Worm (Caenorhabditis elegans) whole organism, L4 larva: Measurements from ENCODE around the gene F52H3.11.

ENCODE experiments used
- D1046.2 ChIP-seq: fragments of 200-800 bp; sonication (Bioruptor generic); IDR thresholded peaks from 2 replicates; pipeline ENCODE4 v1.3.6; 2022; ENCODE audit warnings: missing genetic modification characterization, missing compliant biosample characterization
- F49E8.2 ChIP-seq: sonication (generic microtip); optimal IDR thresholded peaks from 2 replicates; lab custom pipeline; 2016; ENCODE audit warnings: missing compliant biosample characterization, mild to moderate bottlenecking, missing genetic modification characterization, borderline replicate concordance
- T20F7.1 ChIP-seq: fragments of 200-800 bp; sonication (Bioruptor generic); optimal IDR thresholded peaks from 2 replicates; lab custom pipeline; 2018; ENCODE audit warnings: mild to moderate bottlenecking, missing genetic modification characterization, missing compliant biosample characterization
- T26A8.4 ChIP-seq: fragments of 200-800 bp; sonication (Bioruptor generic); IDR thresholded peaks from 2 replicates; pipeline ENCODE4 v1.3.6; 2022; ENCODE audit warnings: missing genetic modification characterization, missing compliant biosample characterization
- Y48G9A.11 ChIP-seq: fragments of 200-800 bp; sonication (Bioruptor generic); IDR thresholded peaks from 2 replicates; pipeline ENCODE4 v1.3.6; 2022; ENCODE audit warnings: missing genetic modification reagents, missing genetic modification characterization, missing compliant biosample characterization
- ZK337.2 ChIP-seq: fragments of 200-800 bp; sonication (Bioruptor generic); IDR thresholded peaks from 2 replicates; pipeline ENCODE4 v1.3.6; 2022; ENCODE audit warnings: missing genetic modification reagents, missing genetic modification characterization, missing compliant biosample characterization
- aha-1 ChIP-seq: fragments of 150-350 bp; peaks from one replicate; lab custom pipeline; 2014; ENCODE audit warnings: missing biosample characterization, missing genetic modification characterization
- arid-1 ChIP-seq: fragments of 200-800 bp; sonication (Bioruptor generic); conservative IDR thresholded peaks from 2 replicates; pipeline ENCODE4 v1.3.6; 2022; ENCODE audit warnings: missing genetic modification reagents, missing genetic modification characterization, missing compliant biosample characterization
- attf-4 ChIP-seq: sonication (generic microtip); optimal IDR thresholded peaks from 3 replicates; lab custom pipeline; 2017; ENCODE audit warnings: missing biosample characterization, missing genetic modification characterization
- ceh-20 ChIP-seq: fragments of 200-800 bp; sonication (Bioruptor generic); IDR thresholded peaks from 2 replicates; pipeline ENCODE4 v1.3.6; 2022; ENCODE audit warnings: missing genetic modification reagents, missing genetic modification characterization, missing compliant biosample characterization
- ceh-82 ChIP-seq: sonication (generic microtip); optimal IDR thresholded peaks from 2 replicates; lab custom pipeline; 2017; ENCODE audit warnings: missing biosample characterization, missing genetic modification characterization
- ctbp-1 ChIP-seq: fragments of 200-800 bp; sonication (Bioruptor generic); IDR thresholded peaks from 2 replicates; pipeline ENCODE4 v1.3.6; 2022; ENCODE audit warnings: missing genetic modification reagents, missing genetic modification characterization, missing compliant biosample characterization
- egl-43 ChIP-seq: fragments of 200-800 bp; sonication (Bioruptor generic); IDR thresholded peaks from 2 replicates; pipeline ENCODE4 v1.3.6; 2022; ENCODE audit warnings: missing genetic modification reagents, missing genetic modification characterization, missing compliant biosample characterization
- fos-1 ChIP-seq: fragments of 150-350 bp; optimal IDR thresholded peaks from 2 replicates; lab custom pipeline; 2014; ENCODE audit warnings: missing biosample characterization, missing genetic modification characterization
- hif-1 ChIP-seq, 2 experiments: sonication (generic microtip); optimal IDR thresholded peaks; 2 replicates each; lab custom pipeline; 2016 to 2017; ENCODE audit warnings: missing compliant biosample characterization in 2 of 2, missing genetic modification characterization in 2 of 2, missing genetic modification reagents in 2 of 2, missing genotype in 2 of 2, mild to moderate bottlenecking in 1 of 2
- hlh-11 ChIP-seq: fragments of 200-800 bp; sonication (Bioruptor generic); optimal IDR thresholded peaks from 2 replicates; lab custom pipeline; 2018; ENCODE audit warnings: mild to moderate bottlenecking, missing genetic modification characterization, missing compliant biosample characterization
- lin-1 ChIP-seq: fragments of 200-800 bp; sonication (Bioruptor generic); IDR thresholded peaks from 2 replicates; pipeline ENCODE4 v1.3.6; 2022; ENCODE audit warnings: missing genetic modification reagents, missing genetic modification characterization, missing compliant biosample characterization
- lin-38 ChIP-seq: fragments of 200-800 bp; sonication (Bioruptor generic); IDR thresholded peaks from 2 replicates; pipeline ENCODE4 v1.3.6; 2022; ENCODE audit warnings: missing genetic modification reagents, missing genetic modification characterization, missing compliant biosample characterization
- lin-39 ChIP-seq: fragments of 150-350 bp; optimal IDR thresholded peaks from 2 replicates; lab custom pipeline; 2014; ENCODE audit warnings: missing biosample characterization, missing genetic modification reagents, missing genetic modification characterization
- lsy-2 ChIP-seq, 2 experiments: fragments of 150-350 bp in 1 of 2; sonication (generic microtip) in 1 of 2; optimal IDR thresholded peaks; 2 replicates each; lab custom pipeline; 2014 to 2017; ENCODE audit warnings: missing biosample characterization in 2 of 2, missing genetic modification characterization in 2 of 2
- mdt-29 ChIP-seq: fragments of 200-800 bp; sonication (Bioruptor generic); IDR thresholded peaks from 2 replicates; pipeline ENCODE4 v1.3.6; 2022; ENCODE audit warnings: missing genetic modification reagents, missing genetic modification characterization, missing compliant biosample characterization
- mes-2 ChIP-seq: sonication (generic microtip); optimal IDR thresholded peaks from 2 replicates; lab custom pipeline; 2016; ENCODE audit warnings: missing genotype, mild to moderate bottlenecking, missing genetic modification characterization, missing compliant biosample characterization; ENCODE audit not compliant: poor library complexity, severe bottlenecking
- mxl-2 ChIP-seq: fragments of 200-800 bp; sonication (Bioruptor generic); conservative IDR thresholded peaks from 2 replicates; pipeline ENCODE4 v1.3.6; 2022; ENCODE audit warnings: missing genetic modification reagents, missing genetic modification characterization, missing compliant biosample characterization
- nhr-10 ChIP-seq: fragments of 150-350 bp; optimal IDR thresholded peaks from 2 replicates; lab custom pipeline; 2014; ENCODE audit warnings: missing biosample characterization, missing genetic modification characterization
- nhr-11 ChIP-seq: fragments of 150-350 bp; optimal IDR thresholded peaks from 2 replicates; lab custom pipeline; 2014; ENCODE audit warnings: missing biosample characterization, missing genetic modification characterization
- nhr-25 ChIP-seq: sonication (generic microtip); optimal IDR thresholded peaks from 2 replicates; lab custom pipeline; 2017; ENCODE audit warnings: missing genetic modification characterization, mild to moderate bottlenecking, missing compliant biosample characterization, antibody characterized with exemption, moderate library complexity, borderline replicate concordance; ENCODE audit not compliant: insufficient read depth
- pqm-1 ChIP-seq: sonication (generic microtip); optimal IDR thresholded peaks from 2 replicates; lab custom pipeline; 2017; ENCODE audit warnings: missing biosample characterization, missing genetic modification characterization
- saeg-2 ChIP-seq: fragments of 200-800 bp; sonication (Bioruptor generic); IDR thresholded peaks from 2 replicates; pipeline ENCODE4 v1.3.6; 2022; ENCODE audit warnings: missing genetic modification reagents, missing genetic modification characterization, missing compliant biosample characterization
- spr-3 ChIP-seq: fragments of 200-800 bp; sonication (Bioruptor generic); optimal IDR thresholded peaks from 2 replicates; lab custom pipeline; 2018; ENCODE audit warnings: mild to moderate bottlenecking, missing genetic modification characterization, missing compliant biosample characterization
- tra-1 ChIP-seq: fragments of 200-800 bp; sonication (Bioruptor generic); IDR thresholded peaks from 2 replicates; pipeline ENCODE4 v1.3.6; 2022; ENCODE audit warnings: missing genetic modification reagents, missing genetic modification characterization, missing compliant biosample characterization
- unc-130 ChIP-seq: sonication (generic microtip); optimal IDR thresholded peaks from 2 replicates; lab custom pipeline; 2016; ENCODE audit warnings: missing genetic modification reagents, missing genetic modification characterization, missing compliant biosample characterization
- unc-62 ChIP-seq, 3 experiments: fragments of 150-350 bp in 1 of 3; sonication (generic microtip); optimal IDR thresholded peaks in 2 of 3; peaks in 1 of 3; 1 replicate in 1 of 3; 2 replicates in 2 of 3; lab custom pipeline; 2014 to 2017; ENCODE audit warnings: missing biosample characterization in 3 of 3, missing genetic modification characterization in 3 of 3, missing genetic modification reagents in 3 of 3, missing genotype in 1 of 3
- zag-1 ChIP-seq: fragments of 150-350 bp; optimal IDR thresholded peaks from 2 replicates; lab custom pipeline; 2014; ENCODE audit warnings: missing biosample characterization, missing genetic modification characterization
- zfp-3 ChIP-seq: fragments of 200-800 bp; sonication (Bioruptor generic); conservative IDR thresholded peaks from 2 replicates; pipeline ENCODE4 v1.3.6; 2022; ENCODE audit warnings: missing genetic modification reagents, missing genetic modification characterization, missing compliant biosample characterization
- zip-2 ChIP-seq: fragments of 150-350 bp; optimal IDR thresholded peaks from 2 replicates; lab custom pipeline; 2014; ENCODE audit warnings: missing biosample characterization, missing genetic modification characterization

Gene F52H3.11

DNA sequence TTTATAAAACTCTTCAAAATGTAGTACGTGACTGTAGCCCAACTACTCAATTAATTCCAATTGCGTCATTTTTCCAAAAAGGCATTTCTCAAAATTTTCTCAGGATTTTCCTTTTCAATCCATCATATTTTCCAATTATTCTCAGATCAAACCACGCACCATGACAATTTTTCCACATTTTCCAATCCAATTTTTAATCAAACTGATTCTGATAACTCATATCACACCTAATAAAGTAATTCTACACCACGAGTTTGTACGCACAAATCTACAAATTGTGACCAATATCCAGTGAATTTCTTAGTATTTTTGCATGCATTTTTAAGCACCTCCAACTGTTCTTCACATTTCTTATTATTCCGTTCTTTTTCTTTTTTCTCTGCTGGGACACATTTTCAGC, 6.5 kb upstream of the F52H3.11 start:
- no peak for TF ChIP-seq lin-39
- peak; percentile 47 for TF ChIP-seq nhr-11 (tag; lab: Kevin White, UChicago)
- TF ChIP-seq aha-1 (tag; lab: Kevin White, UChicago): peak; percentile 77

DNA sequence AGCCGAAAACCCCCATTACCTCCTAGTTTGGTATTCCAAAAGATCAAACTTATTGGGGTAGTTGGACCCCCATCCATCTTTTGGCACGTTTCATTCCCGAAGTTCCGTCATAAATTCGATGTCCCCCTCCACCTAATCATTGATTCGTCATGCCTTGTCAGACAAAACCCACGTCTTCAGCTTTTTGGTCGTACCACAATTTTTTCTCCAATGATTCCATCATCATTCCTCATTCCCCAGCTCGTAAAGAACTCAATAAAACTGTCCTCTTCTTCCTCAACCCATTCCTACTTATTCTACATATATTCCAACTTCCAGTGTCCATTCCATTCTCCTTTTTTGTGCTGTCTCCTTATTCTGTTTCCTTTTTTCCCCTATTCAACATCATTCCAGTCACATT, 3.6 kb upstream of the F52H3.11 start, which contains the start of gene flp-4:
TSS of gene flp-4 (plus strand) at position 301 of the 400 bp plus-strand sequence.
- TF ChIP-seq lin-38 (GFP tag; lab: Robert Waterston, UW): no peak
- no peak for TF ChIP-seq lsy-2 (tag; optimal IDR thresholded peaks at IDR 0.05; lab: Kevin White, UChicago)
- no peak for TF ChIP-seq zfp-3 (GFP tag; lab: Robert Waterston, UW)
- no peak for TF ChIP-seq T20F7.1
- no peak for TF ChIP-seq spr-3 (GFP tag; lab: Kevin White, UChicago)
- no peak for TF ChIP-seq mxl-2 (GFP tag; lab: Robert Waterston, UW)
- TF ChIP-seq D1046.2 (GFP tag; lab: Robert Waterston, UW): no peak
- no peak for TF ChIP-seq F49E8.2 (tag; lab: Kevin White, UChicago)
- no peak for TF ChIP-seq zag-1
- no peak for TF ChIP-seq unc-62 (GFP tag; optimal IDR thresholded peaks at IDR 0.05 in 1 of 2; lab: Kevin White, UChicago)
- TF ChIP-seq unc-62 (tag; optimal IDR thresholded peaks at IDR 0.05; lab: Kevin White, UChicago): no peak
- TF ChIP-seq, all 104 proteins: peak for 0

DNA sequence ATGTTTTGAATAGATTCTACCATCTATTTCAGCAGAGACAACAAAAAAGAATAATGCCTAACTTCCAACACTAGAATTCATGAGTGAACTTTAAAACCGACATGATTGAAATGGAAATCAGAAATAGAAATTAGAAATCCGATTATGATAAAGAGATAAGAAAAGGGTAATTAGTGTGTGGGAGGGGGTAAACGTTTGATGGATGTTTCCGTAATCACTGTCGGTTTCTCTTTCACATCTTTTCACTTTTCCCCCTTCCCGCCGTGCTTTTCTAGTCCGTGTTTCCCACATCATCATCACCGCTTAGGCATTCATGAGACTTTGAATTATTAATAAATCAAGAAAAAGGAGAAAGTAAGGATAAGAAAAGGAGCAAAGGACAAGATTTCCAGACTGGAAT, 707 bp upstream of the F52H3.11 start:
- TF ChIP-seq T26A8.4 (GFP tag; lab: Robert Waterston, UW): no peak
- no peak for TF ChIP-seq tra-1 (GFP tag; lab: Robert Waterston, UW)
- no peak for TF ChIP-seq lin-1 (GFP tag; lab: Robert Waterston, UW)
- no peak for TF ChIP-seq unc-130 (GFP tag; lab: Kevin White, UChicago)
- no peak for TF ChIP-seq ceh-82
- no peak for TF ChIP-seq Y48G9A.11 (GFP tag; lab: Robert Waterston, UW)

DNA sequence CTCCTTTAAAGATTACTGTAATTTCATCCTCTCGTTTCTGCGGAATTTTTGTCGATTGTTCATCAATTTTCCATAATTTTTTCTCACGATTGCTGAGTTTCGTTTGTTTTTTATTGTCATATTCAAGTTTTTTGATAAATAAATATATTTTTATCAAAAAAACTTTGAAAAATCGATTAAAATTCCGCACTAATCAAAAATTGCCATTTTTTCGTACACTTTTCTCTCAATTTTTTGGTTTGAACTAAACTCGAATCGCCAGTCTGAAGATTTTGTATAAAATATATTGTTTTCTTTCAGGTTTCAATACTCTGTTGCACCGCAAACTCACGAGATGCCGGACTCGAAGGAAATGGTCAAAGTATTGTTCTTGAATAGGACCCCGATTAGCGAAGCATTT, 4.1 kb downstream of the F52H3.11 start, which contains the start of gene ogr-2:
TSS of gene ogr-2 (plus strand) at position 301 of the 400 bp plus-strand sequence.
- TF ChIP-seq ctbp-1 (GFP tag; lab: Robert Waterston, UW): no peak
- no peak for TF ChIP-seq T26A8.4 (GFP tag; lab: Robert Waterston, UW)
- no peak for TF ChIP-seq ZK337.2 (GFP tag; lab: Robert Waterston, UW)
- no peak for TF ChIP-seq nhr-10 (tag; lab: Kevin White, UChicago)
- TF ChIP-seq mes-2 (tag; lab: Kevin White, UChicago): no peak
- no peak for TF ChIP-seq tra-1 (GFP tag; lab: Robert Waterston, UW)
- TF ChIP-seq mdt-29 (GFP tag; lab: Robert Waterston, UW): no peak
- no peak for TF ChIP-seq nhr-25
- no peak for TF ChIP-seq arid-1 (GFP tag; lab: Robert Waterston, UW)
- TF ChIP-seq pqm-1 (tag; lab: Kevin White, UChicago): no peak
- TF ChIP-seq zip-2 (tag; lab: Kevin White, UChicago): no peak
- no peak for TF ChIP-seq fos-1 (tag; lab: Kevin White, UChicago)
- TF ChIP-seq attf-4 (tag; lab: Kevin White, UChicago): no peak
- TF ChIP-seq, all 104 proteins: peak for 0

DNA sequence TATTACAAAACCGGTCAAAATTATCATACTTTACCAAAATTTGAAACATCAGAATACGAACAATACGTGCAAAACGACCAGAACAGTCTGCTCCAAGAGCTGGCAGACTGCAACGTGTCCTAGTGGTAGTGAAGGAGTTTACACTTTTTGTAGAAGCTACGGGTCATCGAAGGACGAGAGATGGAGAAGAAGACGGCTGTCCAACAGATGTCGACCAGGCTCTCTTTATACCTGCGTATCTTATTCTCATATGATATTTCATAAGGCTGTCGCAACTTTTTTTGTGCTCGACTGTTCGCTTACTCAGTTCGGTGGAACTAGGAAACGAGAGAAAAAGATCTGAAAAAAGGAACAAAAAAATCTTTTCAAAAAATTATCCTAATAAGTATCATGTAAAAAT, 5.2 kb downstream of the F52H3.11 start, which contains the start of gene let-268:
TSS of gene let-268 (minus strand) at position 182 of the 400 bp plus-strand sequence.
- TF ChIP-seq egl-43 (GFP tag; lab: Robert Waterston, UW) (no peak), ceh-20 (no peak), saeg-2 (GFP tag; lab: Robert Waterston, UW) (no peak), hif-1 (tag; optimal IDR thresholded peaks at IDR 0.05; lab: Kevin White, UChicago) (peak in 1 of 2 experiments; percentile 40), hlh-11 (tag; lab: Kevin White, UChicago) (peak; percentile 12), aha-1 (tag; lab: Kevin White, UChicago) (peak; percentile 7), unc-62 (GFP tag; optimal IDR thresholded peaks at IDR 0.05 in 1 of 2; lab: Kevin White, UChicago) (no peak), unc-62 (tag; optimal IDR thresholded peaks at IDR 0.05; lab: Kevin White, UChicago) (no peak)
